Fruit fly (Drosophila melanogaster) whole organism, embryonic: ENCODE measurements around the gene CG32260.
A peak's percentile ranks its signal among the peaks of the same experiment; 100 is the strongest.

ENCODE experiments used
- Adf1 ChIP-seq: fragments of 200-800 bp; sonication (Bioruptor generic); IDR thresholded peaks from 2 replicates; pipeline ENCODE4 v1.3.6; 2022; ENCODE audit warnings: missing biosample characterization, missing genetic modification characterization
- CG10209 ChIP-seq: fragments of 200-800 bp; sonication (Bioruptor generic); optimal IDR thresholded peaks from 3 replicates; lab custom pipeline; 2017; ENCODE audit warnings: missing biosample characterization, mild to moderate bottlenecking, missing genetic modification characterization, missing genetic modification reagents
- CG10321 ChIP-seq: fragments of 200-800 bp; sonication (Bioruptor generic); IDR thresholded peaks from 2 replicates; pipeline ENCODE4 v1.3.6; 2022; ENCODE audit warnings: missing biosample characterization, missing genetic modification characterization
- CG10366 ChIP-seq: fragments of 200-800 bp; sonication (Bioruptor generic); IDR thresholded peaks from 2 replicates; pipeline ENCODE4 v1.3.6; 2022; ENCODE audit warnings: missing biosample characterization, missing genetic modification characterization
- CG11247 ChIP-seq: fragments of 200-800 bp; sonication (Bioruptor generic); IDR thresholded peaks from 2 replicates; pipeline ENCODE4 v1.3.6; 2022; ENCODE audit warnings: missing biosample characterization, missing genetic modification characterization
- CG12071 ChIP-seq: fragments of 200-800 bp; sonication (Bioruptor generic); optimal IDR thresholded peaks from 3 replicates; lab custom pipeline; 2018; ENCODE audit warnings: missing biosample characterization, mild to moderate bottlenecking, missing genetic modification characterization
- CG12299 ChIP-seq: fragments of 200-800 bp; sonication (Bioruptor generic); optimal IDR thresholded peaks from 2 replicates; lab custom pipeline; 2018; ENCODE audit warnings: missing biosample characterization, mild to moderate bottlenecking, missing genetic modification characterization
- CG12769 ChIP-seq: fragments of 200-800 bp; sonication (Bioruptor generic); optimal IDR thresholded peaks from 2 replicates; lab custom pipeline; 2019; ENCODE audit warnings: missing biosample characterization, mild to moderate bottlenecking, missing genetic modification characterization, moderate library complexity
- CG15011 ChIP-seq: fragments of 200-800 bp; sonication (Bioruptor generic); optimal IDR thresholded peaks from 3 replicates; lab custom pipeline; 2018; ENCODE audit warnings: missing biosample characterization, mild to moderate bottlenecking, missing genetic modification characterization
- CG17568 ChIP-seq: fragments of 200-800 bp; sonication (Bioruptor generic); optimal IDR thresholded peaks from 2 replicates; lab custom pipeline; 2018; ENCODE audit warnings: missing biosample characterization, mild to moderate bottlenecking, missing genetic modification characterization, moderate library complexity
- CG18599 ChIP-seq: fragments of 200-800 bp; sonication (Bioruptor generic); optimal IDR thresholded peaks from 3 replicates; lab custom pipeline; 2017; ENCODE audit warnings: missing biosample characterization, missing genetic modification characterization, mild to moderate bottlenecking, moderate library complexity, missing genetic modification reagents
- CG18764 ChIP-seq: fragments of 200-800 bp; sonication (Bioruptor generic); optimal IDR thresholded peaks from 3 replicates; lab custom pipeline; 2016; ENCODE audit warnings: missing biosample characterization, missing genetic modification characterization
- CG4617 ChIP-seq: fragments of 200-800 bp; sonication (Bioruptor generic); optimal IDR thresholded peaks from 3 replicates; lab custom pipeline; 2016; ENCODE audit warnings: missing biosample characterization, missing genetic modification characterization, borderline replicate concordance
- CG6791 ChIP-seq: fragments of 200-800 bp; sonication (Bioruptor generic); IDR thresholded peaks from 3 replicates; pipeline ENCODE4 v1.3.6; 2022; ENCODE audit warnings: missing biosample characterization, missing genetic modification characterization; ENCODE audit not compliant: partially characterized antibody
- Dad ChIP-seq: fragments of 200-800 bp; sonication (Bioruptor generic); optimal IDR thresholded peaks from 3 replicates; lab custom pipeline; 2016; ENCODE audit warnings: missing biosample characterization, missing genetic modification characterization
- Dfd ChIP-seq, 2 experiments: fragments of >200 bp; optimal IDR thresholded peaks; 2 replicates each; lab custom pipeline; 2017; ENCODE audit warnings: missing biosample characterization in 2 of 2, missing genetic modification characterization in 2 of 2
- Dip2 ChIP-seq: fragments of 200-800 bp; sonication (Bioruptor generic); IDR thresholded peaks from 2 replicates; pipeline ENCODE4 v1.3.6; 2022; ENCODE audit warnings: missing biosample characterization, missing genetic modification characterization
- ERR ChIP-seq: fragments of 200-800 bp; sonication (Bioruptor generic); optimal IDR thresholded peaks from 2 replicates; lab custom pipeline; 2016; ENCODE audit warnings: missing biosample characterization, missing genetic modification characterization
- HLHmδ ChIP-seq: fragments of 200-800 bp; sonication (Bioruptor generic); optimal IDR thresholded peaks from 2 replicates; lab custom pipeline; 2018; ENCODE audit warnings: missing biosample characterization, mild to moderate bottlenecking, missing genetic modification characterization, moderate library complexity
- Hr3 ChIP-seq: fragments of 200-800 bp; sonication (Bioruptor generic); optimal IDR thresholded peaks from 3 replicates; lab custom pipeline; 2016; ENCODE audit warnings: missing biosample characterization, missing genetic modification characterization
- Lpt ChIP-seq: fragments of >200 bp; optimal IDR thresholded peaks from 2 replicates; lab custom pipeline; 2018; ENCODE audit warnings: missing biosample characterization, missing genetic modification characterization
- Med ChIP-seq: fragments of 200-800 bp; sonication (Bioruptor generic); peaks from one replicate; lab custom pipeline; 2016; ENCODE audit warnings: missing biosample characterization, missing genetic modification characterization, mild to moderate bottlenecking, inconsistent platforms, moderate library complexity
- Oaz ChIP-seq: fragments of 200-800 bp; sonication (Bioruptor generic); IDR thresholded peaks from 2 replicates; pipeline ENCODE4 v1.3.6; 2022; ENCODE audit warnings: missing biosample characterization, missing genetic modification characterization
- Pdp1 ChIP-seq, 2 experiments: fragments of 200-800 bp; sonication (Bioruptor generic); optimal IDR thresholded peaks; 3 replicates each; lab custom pipeline; 2016; ENCODE audit warnings: missing biosample characterization in 2 of 2, missing genetic modification characterization in 2 of 2, mild to moderate bottlenecking in 1 of 2, moderate library complexity in 1 of 2
- Rfx ChIP-seq: fragments of 200-800 bp; sonication (Bioruptor generic); IDR thresholded peaks from 2 replicates; pipeline ENCODE4 v1.3.6; 2022; ENCODE audit warnings: missing biosample characterization, missing genetic modification characterization
- Sry-β ChIP-seq: fragments of 200-800 bp; sonication (Bioruptor generic); optimal IDR thresholded peaks from 2 replicates; lab custom pipeline; 2018; ENCODE audit warnings: missing biosample characterization, mild to moderate bottlenecking, missing genetic modification characterization, moderate library complexity
- ara ChIP-seq: fragments of 200-800 bp; sonication (Bioruptor generic); IDR thresholded peaks from 2 replicates; pipeline ENCODE4 v1.3.6; 2022; ENCODE audit warnings: missing biosample characterization, missing genetic modification characterization
- bigmax ChIP-seq: fragments of 200-800 bp; sonication (Bioruptor generic); optimal IDR thresholded peaks from 2 replicates; lab custom pipeline; 2018; ENCODE audit warnings: missing biosample characterization, mild to moderate bottlenecking, missing genetic modification characterization
- chm ChIP-seq: fragments of 200-800 bp; sonication (Bioruptor generic); IDR thresholded peaks from 2 replicates; pipeline ENCODE4 v1.3.6; 2022; ENCODE audit warnings: missing biosample characterization, missing genetic modification characterization
- dmrt11E ChIP-seq: fragments of 200-800 bp; sonication (Bioruptor generic); optimal IDR thresholded peaks from 3 replicates; lab custom pipeline; 2018; ENCODE audit warnings: missing biosample characterization, mild to moderate bottlenecking, missing genetic modification characterization, moderate library complexity
- dmrt99B ChIP-seq: fragments of 200-800 bp; sonication (Bioruptor generic); optimal IDR thresholded peaks from 2 replicates; lab custom pipeline; 2018; ENCODE audit warnings: missing biosample characterization, mild to moderate bottlenecking, missing genetic modification characterization, moderate library complexity
- eyg ChIP-seq: fragments of 200-800 bp; sonication (Bioruptor generic); optimal IDR thresholded peaks from 3 replicates; lab custom pipeline; 2016; ENCODE audit warnings: missing biosample characterization, missing genetic modification characterization
- fd64A ChIP-seq: fragments of 200-800 bp; sonication (Bioruptor generic); optimal IDR thresholded peaks from 3 replicates; lab custom pipeline; 2018; ENCODE audit warnings: missing biosample characterization, mild to moderate bottlenecking, missing genetic modification characterization
- gcm ChIP-seq: fragments of 200-800 bp; sonication (Bioruptor generic); optimal IDR thresholded peaks from 2 replicates; lab custom pipeline; 2019; ENCODE audit warnings: missing biosample characterization, mild to moderate bottlenecking, missing genetic modification characterization, moderate library complexity
- gem ChIP-seq: fragments of 200-800 bp; sonication (Bioruptor generic); optimal IDR thresholded peaks from 2 replicates; lab custom pipeline; 2019; ENCODE audit warnings: missing biosample characterization, mild to moderate bottlenecking, missing genetic modification characterization, moderate library complexity
- grau ChIP-seq: fragments of 200-800 bp; optimal IDR thresholded peaks from 3 replicates; lab custom pipeline; 2019; ENCODE audit warnings: missing biosample characterization, mild to moderate bottlenecking, missing genetic modification characterization, moderate library complexity
- grn ChIP-seq: fragments of 200-800 bp; sonication (Bioruptor generic); optimal IDR thresholded peaks from 3 replicates; lab custom pipeline; 2017; ENCODE audit warnings: missing biosample characterization, missing genetic modification characterization
- gro ChIP-seq: fragments of 200-800 bp; sonication (Bioruptor generic); optimal IDR thresholded peaks from 2 replicates; lab custom pipeline; 2016; ENCODE audit warnings: missing biosample characterization, missing genetic modification characterization
- insv ChIP-seq, 2 experiments: fragments of 200-800 bp; sonication (Bioruptor generic); optimal IDR thresholded peaks; 3 replicates each; lab custom pipeline; 2016 to 2018; ENCODE audit warnings: missing biosample characterization in 2 of 2, missing genetic modification characterization in 2 of 2
- lab ChIP-seq: fragments of 200-800 bp; sonication (Bioruptor generic); optimal IDR thresholded peaks from 3 replicates; lab custom pipeline; 2017; ENCODE audit warnings: missing biosample characterization, missing genetic modification characterization, mild to moderate bottlenecking, moderate library complexity, missing genetic modification reagents
- luna ChIP-seq: fragments of 200-800 bp; sonication (Bioruptor generic); optimal IDR thresholded peaks from 2 replicates; lab custom pipeline; 2016; ENCODE audit warnings: missing biosample characterization, missing genetic modification characterization
- pfk ChIP-seq: fragments of 200-800 bp; sonication (Bioruptor generic); optimal IDR thresholded peaks from 2 replicates; lab custom pipeline; 2018; ENCODE audit warnings: missing biosample characterization, mild to moderate bottlenecking, missing genetic modification characterization, moderate library complexity
- pros ChIP-seq: fragments of 200-800 bp; sonication (Bioruptor generic); optimal IDR thresholded peaks from 3 replicates; lab custom pipeline; 2019; ENCODE audit warnings: missing biosample characterization, mild to moderate bottlenecking, missing genetic modification characterization, moderate library complexity
- ranshi ChIP-seq: fragments of 200-800 bp; sonication (Bioruptor generic); IDR thresholded peaks from 2 replicates; pipeline ENCODE4 v1.3.6; 2022; ENCODE audit warnings: missing biosample characterization, missing genetic modification characterization
- row ChIP-seq: fragments of 200-800 bp; sonication (Bioruptor generic); IDR thresholded peaks from 3 replicates; pipeline ENCODE4 v1.3.6; 2022; ENCODE audit warnings: missing biosample characterization, missing genetic modification characterization
- sim ChIP-seq: fragments of 200-800 bp; sonication (Bioruptor generic); IDR thresholded peaks from 2 replicates; pipeline ENCODE4 v1.3.6; 2022; ENCODE audit warnings: missing biosample characterization, missing genetic modification characterization
- sug ChIP-seq: fragments of 200-800 bp; optimal IDR thresholded peaks from 2 replicates; lab custom pipeline; 2019; ENCODE audit warnings: missing biosample characterization, mild to moderate bottlenecking, missing genetic modification characterization, moderate library complexity
- usp ChIP-seq: fragments of >200 bp; optimal IDR thresholded peaks from 2 replicates; lab custom pipeline; 2017; ENCODE audit warnings: missing biosample characterization, missing genetic modification characterization
- zen2 ChIP-seq: fragments of 200-800 bp; sonication (Bioruptor generic); IDR thresholded peaks from 3 replicates; pipeline ENCODE4 v1.3.6; 2022; ENCODE audit warnings: missing biosample characterization, missing genetic modification characterization; ENCODE audit not compliant: partially characterized antibody

CG32260 gene

DNA sequence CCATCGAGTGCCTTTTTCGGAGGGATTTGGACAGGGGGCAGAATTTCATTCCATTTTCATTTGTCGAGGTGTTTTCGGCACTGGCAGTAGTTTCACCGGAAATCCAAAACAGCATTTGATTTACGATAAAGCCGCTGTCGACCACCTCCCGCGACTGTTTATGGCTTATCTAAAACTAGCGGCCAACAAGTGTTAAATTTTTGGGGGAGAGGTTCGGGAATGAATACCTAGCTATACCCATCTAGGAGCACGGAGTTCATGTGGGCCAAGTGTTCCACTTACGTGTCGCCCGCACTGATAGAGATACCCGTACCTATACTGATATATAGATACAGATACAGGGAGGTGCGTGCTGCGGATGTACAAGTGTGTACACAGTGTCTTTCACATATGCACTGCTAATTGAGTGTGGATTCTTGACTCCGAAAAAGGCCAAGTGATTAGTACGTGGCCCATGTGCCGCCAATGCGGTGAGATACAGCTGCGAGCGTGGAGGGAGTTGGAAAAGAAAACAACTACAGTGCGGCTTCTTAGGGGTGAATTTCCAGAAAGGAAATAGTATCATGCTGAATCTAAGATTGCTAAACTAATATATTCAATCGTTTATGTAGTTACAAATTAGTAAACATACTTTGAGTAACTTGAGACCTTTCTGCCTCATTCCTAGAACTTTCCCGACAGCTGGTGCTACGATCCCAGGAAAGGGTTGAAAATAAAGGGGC, 22.4 kb upstream of the CG32260 start (continued):
- TF ChIP-seq chm (GFP tag; lab: Robert Waterston, UW) (0 out of 2 replicates have a peak, but pooled peaks have one; percentile 9), Med (peak; percentile 38), insv (GFP tag; optimal IDR thresholded peaks at IDR 0.05; lab: Kevin White, UChicago) (no peak), dmrt99B (tag; lab: Kevin White, UChicago) (peak; percentile 5), fd64A (GFP tag; lab: Kevin White, UChicago) (no peak), pfk (peak; percentile 24), CG18764 (no peak), luna (GFP tag; lab: Kevin White, UChicago) (no peak), CG15011 (GFP tag; lab: Kevin White, UChicago) (no peak), sug (tag; lab: Kevin White, UChicago) (peak; percentile 72), Hr3 (no peak), CG12769 (tag; lab: Kevin White, UChicago) (peak; percentile 63), grn (GFP tag; lab: Kevin White, UChicago) (peak; percentile 88), Lpt (GFP tag; lab: Kevin White, UChicago) (peak; percentile 16), CG11247 (GFP tag; lab: Robert Waterston, UW) (no peak), row (GFP tag; lab: Robert Waterston, UW) (peak; percentile 30; the same call in 1 of the 3 replicates), eyg (GFP tag; lab: Kevin White, UChicago) (no peak), Sry-β (GFP tag; lab: Kevin White, UChicago) (peak; percentile 3), Oaz (GFP tag; lab: Robert Waterston, UW) (no peak), Pdp1 (GFP tag; optimal IDR thresholded peaks at IDR 0.05; lab: Kevin White, UChicago) (no peak), HLHmδ (GFP tag; lab: Kevin White, UChicago) (peak; percentile 81), gro (GFP tag; lab: Kevin White, UChicago) (no peak), CG4617 (GFP tag; lab: Kevin White, UChicago) (no peak), CG10209 (GFP tag; lab: Kevin White, UChicago) (no peak), CG10366 (GFP tag; lab: Robert Waterston, UW) (no peak), Dfd (GFP tag; optimal IDR thresholded peaks at IDR 0.05; lab: Kevin White, UChicago) (no peak), Dad (no peak), Dip2 (GFP tag; lab: Robert Waterston, UW) (no peak), Rfx (GFP tag; lab: Robert Waterston, UW) (no peak), CG12071 (GFP tag; lab: Kevin White, UChicago) (peak; percentile 14), Adf1 (GFP tag; lab: Robert Waterston, UW) (no peak), gcm (GFP tag; lab: Kevin White, UChicago) (peak; percentile 63), ERR (GFP tag; lab: Kevin White, UChicago) (no peak), CG17568 (GFP tag; lab: Kevin White, UChicago) (no peak), lab (GFP tag; lab: Kevin White, UChicago) (no peak), CG12299 (tag; lab: Kevin White, UChicago) (no peak), usp (GFP tag; lab: Kevin White, UChicago) (no peak), grau (tag; lab: Kevin White, UChicago) (peak; percentile 82), ara (0 out of 2 replicates have a peak, but pooled peaks have one; percentile 20), bigmax (GFP tag; lab: Kevin White, UChicago) (no peak), pros (peak; percentile 39), dmrt11E (tag; lab: Kevin White, UChicago) (no peak), sim (GFP tag; lab: Robert Waterston, UW) (no peak), ranshi (GFP tag; lab: Robert Waterston, UW) (no peak), CG6791 (no peak), zen2 (GFP tag; lab: Robert Waterston, UW) (no peak), CG10321 (GFP tag; lab: Robert Waterston, UW) (no peak), CG18599 (GFP tag; lab: Kevin White, UChicago) (peak; percentile 12), gem (tag; lab: Kevin White, UChicago) (peak; percentile 17)
